Worm (Caenorhabditis elegans): Measurements from ENCODE around the gene cld-9.
A peak's percentile ranks its signal among the peaks of the same experiment; 100 is the strongest.

Gene cld-9

ce11 chrV:13768388-13768787, 16.7 kb upstream of the cld-9 start, which contains the start of gene F20G2.3:
F20G2.3 (minus strand) TSS chrV:13768488.
- TF ChIP-seq aha-1 (tag) (no peak), fkh-10 (GFP tag; optimal IDR thresholded peaks at IDR 0.05) (no peak), nhr-111 (GFP tag; optimal IDR thresholded peaks at IDR 0.05) (no peak), snpc-4 (tag; optimal IDR thresholded peaks at IDR 0.05) (no peak), lir-3 (tag; optimal IDR thresholded peaks at IDR 0.05) (no peak), zip-2 (tag; optimal IDR thresholded peaks at IDR 0.05) (no peak)

ce11 chrV:13763723-13764122, 12.0 kb upstream of the cld-9 start:
- TF ChIP-seq ZK337.2 (GFP tag; IDR thresholded peaks at IDR 0.05) (no peak), daf-16 (GFP tag; optimal IDR thresholded peaks at IDR 0.05) (no peak), daf-16 (tag; optimal IDR thresholded peaks at IDR 0.05) (no peak), nhr-11 (tag; optimal IDR thresholded peaks at IDR 0.05) (peak; percentile 56), ces-1 (GFP tag; optimal IDR thresholded peaks at IDR 0.05) (no peak)

ce11 chrV:13762426-13763127, 10.9 kb upstream of the cld-9 start, which contains the start of gene F20G2.6:
F20G2.6 (plus strand) TSS chrV:13763077.
- TF ChIP-seq attf-4 (tag; optimal IDR thresholded peaks at IDR 0.05) (no peak), F10B5.3 (tag; optimal IDR thresholded peaks at IDR 0.05) (no peak), lin-15B (tag; optimal IDR thresholded peaks at IDR 0.05) (no peak), lin-1 (GFP tag; IDR thresholded peaks at IDR 0.05) (no peak), ceh-20 (GFP tag; IDR thresholded peaks at IDR 0.05) (no peak), mxl-2 (GFP tag; conservative IDR thresholded peaks at IDR 0.05) (no peak), snpc-4 (tag; optimal IDR thresholded peaks at IDR 0.05) (no peak), F26F4.8 (GFP tag; conservative IDR thresholded peaks at IDR 0.05) (no peak), dmd-9 (GFP tag; IDR thresholded peaks at IDR 0.05) (no peak), spr-3 (GFP tag; optimal IDR thresholded peaks at IDR 0.05) (no peak), ZK546.5 (tag; optimal IDR thresholded peaks at IDR 0.05) (no peak), ceh-28 (tag; optimal IDR thresholded peaks at IDR 0.05) (no peak), gei-8 (GFP tag; optimal IDR thresholded peaks at IDR 0.05) (no peak), nhr-111 (GFP tag; optimal IDR thresholded peaks at IDR 0.05) (no peak), sdz-12 (GFP tag; optimal IDR thresholded peaks at IDR 0.05) (no peak), nhr-42 (GFP tag; IDR thresholded peaks at IDR 0.05) (no peak), spr-1 (tag; optimal IDR thresholded peaks at IDR 0.05) (no peak), Y105C5A.15 (GFP tag; IDR thresholded peaks at IDR 0.05) (no peak), nhr-28 (tag; optimal IDR thresholded peaks at IDR 0.05) (no peak), nhr-48 (tag; optimal IDR thresholded peaks at IDR 0.05) (no peak)

- no peak for TF ChIP-seq ceh-20 (GFP tag; IDR thresholded peaks at IDR 0.05)
- peak; percentile 7 for TF ChIP-seq dpl-1 (GFP tag; optimal IDR thresholded peaks at IDR 0.05)
- no peak for TF ChIP-seq F49E8.2 (tag; optimal IDR thresholded peaks at IDR 0.05; ENCODE audit: borderline replicate concordance)
- 0 out of 2 replicates have a peak, but pooled peaks have one; percentile 7 for TF ChIP-seq dmd-6 (GFP tag; IDR thresholded peaks at IDR 0.05)
- TF ChIP-seq rbr-2 (tag; optimal IDR thresholded peaks at IDR 0.05) = peak; percentile 46
- peak; percentile 18 for TF ChIP-seq mep-1 (tag; optimal IDR thresholded peaks at IDR 0.05)
- peak in 1 of 2 experiments; percentile 69 for TF ChIP-seq lsy-2 (tag; optimal IDR thresholded peaks at IDR 0.05)
- no peak for TF ChIP-seq unc-62 (GFP tag; optimal IDR thresholded peaks at IDR 0.05 in 1 of 2)
- no peak for TF ChIP-seq unc-62 (tag; optimal IDR thresholded peaks at IDR 0.05)
- TF ChIP-seq F44E2.7 (GFP tag; IDR thresholded peaks at IDR 0.05) = no peak
- TF ChIP-seq lin-38 (GFP tag; IDR thresholded peaks at IDR 0.05) = no peak
- TF ChIP-seq mes-2 (tag; optimal IDR thresholded peaks at IDR 0.05; ENCODE audit: poor library complexity, severe bottlenecking) = peak; percentile 67
- TF ChIP-seq F37D6.2 (tag; optimal IDR thresholded peaks at IDR 0.05) = no peak
- peak; percentile 64 for TF ChIP-seq dve-1 (tag; optimal IDR thresholded peaks at IDR 0.05; ENCODE audit: insufficient read depth)
- TF ChIP-seq fkh-10 (GFP tag; optimal IDR thresholded peaks at IDR 0.05) = peak; percentile 8
- TF ChIP-seq nhr-6 (tag; optimal IDR thresholded peaks at IDR 0.05) = peak; percentile 62
- TF ChIP-seq hlh-30 (tag; optimal IDR thresholded peaks at IDR 0.05; ENCODE audit: insufficient read depth) = peak; percentile 35
- TF ChIP-seq hmg-1.1 (GFP tag; IDR thresholded peaks at IDR 0.05) = 0 out of 2 replicates have a peak, but pooled peaks have one; percentile 27
Observed at ce11 chrV:13757349-13757748, 5.7 kb upstream of the cld-9 start.

Data from whole organism, L4 larva.